Fruit fly (Drosophila melanogaster): ENCODE measurements around the gene Abcd1.

Abcd1 gene

dm6 chr4:150453-150852 lies 43.2 kb downstream of the Abcd1 start, which contains the start of gene CG32006:
TSS of gene CG32006 (plus strand) at chr4:150764.
- TF ChIP-seq lola (GFP tag; optimal IDR thresholded peaks at IDR 0.05) (no peak), tai (GFP tag; optimal IDR thresholded peaks at IDR 0.05) (no peak), brk (GFP tag; optimal IDR thresholded peaks at IDR 0.05) (no peak), CG9705 (GFP tag; optimal IDR thresholded peaks at IDR 0.05) (no peak), dl (GFP tag; optimal IDR thresholded peaks at IDR 0.05; ENCODE audit: insufficient read depth in 1 of 2, partially characterized antibody in 2 of 2) (no peak), usp (GFP tag; optimal IDR thresholded peaks at IDR 0.05) (no peak), sage (GFP tag; optimal IDR thresholded peaks at IDR 0.05) (no peak), jim (GFP tag; optimal IDR thresholded peaks at IDR 0.05) (no peak), psq (GFP tag; optimal IDR thresholded peaks at IDR 0.05) (no peak), dsf (GFP tag; optimal IDR thresholded peaks at IDR 0.05; ENCODE audit: borderline replicate concordance) (no peak), Hr83 (GFP tag; optimal IDR thresholded peaks at IDR 0.05; ENCODE audit: poor library complexity, severe bottlenecking) (no peak), Hr78 (GFP tag; optimal IDR thresholded peaks at IDR 0.05) (no peak), rgr (GFP tag; optimal IDR thresholded peaks at IDR 0.05) (no peak)

DNA sequence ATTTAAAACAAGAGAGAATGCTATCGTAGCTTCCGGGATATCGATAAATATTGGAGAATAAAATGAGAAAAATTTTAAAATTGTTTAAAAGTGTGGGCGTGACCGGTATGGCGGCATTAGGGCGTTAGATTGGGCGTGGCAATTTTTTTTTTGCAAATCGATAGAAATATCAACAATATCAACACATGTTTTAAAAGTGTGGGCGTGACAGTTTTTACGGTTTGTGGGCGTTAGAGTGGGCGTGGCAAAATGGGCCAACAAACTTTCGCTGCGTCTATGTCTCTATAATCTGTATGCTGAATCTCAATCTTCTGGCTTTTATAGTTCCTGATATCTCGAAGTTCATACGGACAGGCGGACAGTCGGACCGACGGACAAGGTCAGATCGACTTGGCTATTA lies 44.5 kb downstream of the Abcd1 start:
- TF ChIP-seq ey (GFP tag; optimal IDR thresholded peaks at IDR 0.05) (no peak), Dfd (GFP tag; optimal IDR thresholded peaks at IDR 0.05) (peak; percentile 92)

DNA sequence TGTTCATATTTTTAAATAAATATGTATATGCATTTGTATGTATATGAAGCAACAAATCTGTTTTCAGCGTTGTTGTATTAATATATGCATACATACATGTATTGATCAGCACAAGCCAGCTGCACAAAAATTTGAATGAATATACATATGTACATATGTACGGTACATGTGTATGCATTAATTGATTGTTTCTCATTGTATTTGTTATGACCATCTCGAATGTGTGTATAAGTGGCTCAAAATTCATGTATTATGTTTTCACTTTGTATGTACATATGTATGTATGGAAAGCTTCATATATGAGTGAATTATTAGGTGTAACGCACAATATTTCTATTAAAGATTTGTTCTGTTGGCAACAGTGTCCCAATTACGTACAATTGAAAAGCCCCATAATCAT lies 57.7 kb downstream of the Abcd1 start:
- TF ChIP-seq Jra (GFP tag; optimal IDR thresholded peaks at IDR 0.05) (peak; percentile 14), rgr (GFP tag; optimal IDR thresholded peaks at IDR 0.05) (no peak), sv (GFP tag; optimal IDR thresholded peaks at IDR 0.05) (no peak), woc (GFP tag; optimal IDR thresholded peaks at IDR 0.05) (peak; percentile 5), dl (GFP tag; optimal IDR thresholded peaks at IDR 0.05; ENCODE audit: insufficient read depth in 1 of 2, partially characterized antibody in 2 of 2) (no peak), GATAd (GFP tag; optimal IDR thresholded peaks at IDR 0.05) (no peak)

Measured in whole organism, wandering third instar larva.